Worm (Caenorhabditis elegans): Measurements from ENCODE around the gene Y38F1A.8.

ce11 chrII:12965538-12965588, 35.3 kb downstream of the Y38F1A.8 start, which contains the start of gene ptr-18:
- no peak for TF ChIP-seq him-1 (tag; optimal IDR thresholded peaks at IDR 0.05)
- TF ChIP-seq dao-5 (tag; optimal IDR thresholded peaks at IDR 0.05) = no peak
- TF ChIP-seq W03F9.2 (tag; optimal IDR thresholded peaks at IDR 0.05) = no peak

Measured in whole organism, L4/young adult.